Worm (Caenorhabditis elegans) whole organism, L1 larva: ENCODE data around the gene F37H8.6.
A peak's percentile ranks its signal among the peaks of the same experiment; 100 is the strongest.

Experiments
- C16A3.4 ChIP-seq: fragments of 150-350 bp; optimal IDR thresholded peaks from 2 replicates; lab custom pipeline; 2014; ENCODE audit warnings: missing biosample characterization, missing genetic modification characterization
- C34B4.2 ChIP-seq: sonication (generic microtip); optimal IDR thresholded peaks from 2 replicates; lab custom pipeline; 2017; ENCODE audit warnings: mild to moderate bottlenecking, missing genetic modification characterization, missing compliant biosample characterization
- aha-1 ChIP-seq: fragments of 150-350 bp; optimal IDR thresholded peaks from 2 replicates; lab custom pipeline; 2014; ENCODE audit warnings: missing biosample characterization, missing genetic modification characterization
- alr-1 ChIP-seq: fragments of 200-800 bp; sonication (Bioruptor generic); optimal IDR thresholded peaks from 2 replicates; lab custom pipeline; 2018; ENCODE audit warnings: borderline replicate concordance, mild to moderate bottlenecking, missing genetic modification characterization, missing compliant biosample characterization
- ceh-8 ChIP-seq: fragments of 200-800 bp; sonication (Bioruptor generic); optimal IDR thresholded peaks from 2 replicates; lab custom pipeline; 2018; ENCODE audit warnings: mild to moderate bottlenecking, missing genetic modification characterization, moderate library complexity, missing compliant biosample characterization
- ceh-82 ChIP-seq, 3 experiments: fragments of 150-350 bp in 1 of 3; sonication (generic microtip) in 2 of 3; optimal IDR thresholded peaks; 2 replicates each; lab custom pipeline; 2014 to 2017; ENCODE audit warnings: missing biosample characterization in 3 of 3, missing genetic modification characterization in 3 of 3
- ceh-88 ChIP-seq: fragments of 200-800 bp; sonication (Bioruptor generic); IDR thresholded peaks from 2 replicates; pipeline ENCODE4 v1.3.6; 2022; ENCODE audit warnings: missing genetic modification characterization, missing compliant biosample characterization
- ceh-90 ChIP-seq: sonication (generic microtip); optimal IDR thresholded peaks from 2 replicates; lab custom pipeline; 2016; ENCODE audit warnings: missing genetic modification characterization, missing compliant biosample characterization
- dsc-1 ChIP-seq: sonication (generic microtip); optimal IDR thresholded peaks from 2 replicates; lab custom pipeline; 2016; ENCODE audit warnings: mild to moderate bottlenecking, missing genetic modification characterization, missing compliant biosample characterization
- efl-1 ChIP-seq, 4 experiments: fragments of 150-350 bp; optimal IDR thresholded peaks in 3 of 4; peaks in 1 of 4; 1 replicate in 1 of 4; 2 replicates in 3 of 4; lab custom pipeline; 2014; ENCODE audit warnings: missing biosample characterization in 2 of 4, missing genetic modification characterization in 2 of 4, missing genetic modification reagents in 2 of 4
- egl-27 ChIP-seq, 2 experiments: fragments of 150-350 bp in 1 of 2; sonication (generic microtip); optimal IDR thresholded peaks; 3 replicates each; lab custom pipeline; 2017 to 2018; ENCODE audit warnings: missing biosample characterization in 2 of 2, missing genetic modification characterization in 2 of 2, missing genetic modification reagents in 2 of 2
- elt-3 ChIP-seq, 6 experiments: fragments of 150-350 bp in 1 of 6; sonication (generic microtip); optimal IDR thresholded peaks; 2 replicates each; lab custom pipeline; 2017 to 2018; ENCODE audit warnings: missing biosample characterization in 6 of 6, missing genetic modification characterization in 6 of 6, inconsistent platforms in 1 of 6
- ets-5 ChIP-seq: fragments of 200-800 bp; sonication (Bioruptor generic); IDR thresholded peaks from 2 replicates; pipeline ENCODE4 v1.3.6; 2022; ENCODE audit warnings: missing genetic modification characterization, missing compliant biosample characterization
- fkh-10 ChIP-seq: sonication (generic microtip); optimal IDR thresholded peaks from 2 replicates; lab custom pipeline; 2017; ENCODE audit warnings: missing biosample characterization, missing genetic modification reagents, missing genetic modification characterization
- fkh-8 ChIP-seq: sonication (generic microtip); optimal IDR thresholded peaks from 2 replicates; lab custom pipeline; 2016; ENCODE audit warnings: mild to moderate bottlenecking, missing genetic modification characterization, missing compliant biosample characterization
- fos-1 ChIP-seq: fragments of 150-350 bp; optimal IDR thresholded peaks from 2 replicates; lab custom pipeline; 2014; ENCODE audit warnings: missing biosample characterization, missing genetic modification characterization
- hlh-17 ChIP-seq: fragments of 200-800 bp; sonication (Bioruptor generic); optimal IDR thresholded peaks from 2 replicates; lab custom pipeline; 2018; ENCODE audit warnings: missing genetic modification characterization, mild to moderate bottlenecking, missing compliant biosample characterization, moderate library complexity, borderline replicate concordance
- hpl-2 ChIP-seq: fragments of 150-350 bp; optimal IDR thresholded peaks from 2 replicates; lab custom pipeline; 2014; ENCODE audit warnings: missing biosample characterization, missing genetic modification reagents, missing genetic modification characterization
- irx-1 ChIP-seq: sonication (generic microtip); optimal IDR thresholded peaks from 2 replicates; lab custom pipeline; 2016; ENCODE audit warnings: missing genetic modification characterization, missing compliant biosample characterization
- isw-1 ChIP-seq: fragments of 200-800 bp; sonication (Bioruptor generic); IDR thresholded peaks from 2 replicates; pipeline ENCODE4 v1.3.6; 2022; ENCODE audit warnings: missing genetic modification characterization, missing compliant biosample characterization
- jun-1 ChIP-seq: fragments of 150-350 bp; optimal IDR thresholded peaks from 2 replicates; lab custom pipeline; 2014; ENCODE audit warnings: missing biosample characterization, missing genetic modification reagents, missing genetic modification characterization
- lin-13 ChIP-seq: fragments of 150-350 bp; optimal IDR thresholded peaks from 2 replicates; lab custom pipeline; 2014; ENCODE audit warnings: missing biosample characterization, missing genetic modification reagents, missing genetic modification characterization
- lin-15B ChIP-seq: fragments of 150-350 bp; sonication (generic microtip); optimal IDR thresholded peaks from 3 replicates; lab custom pipeline; 2014; ENCODE audit warnings: missing biosample characterization, missing genetic modification characterization
- lin-35 ChIP-seq, 2 experiments: fragments of 150-350 bp; optimal IDR thresholded peaks; 2 replicates each; lab custom pipeline; 2014; ENCODE audit warnings: missing biosample characterization in 2 of 2, missing genetic modification characterization in 2 of 2, missing genetic modification reagents in 2 of 2
- lsy-2 ChIP-seq, 2 experiments: fragments of 150-350 bp; optimal IDR thresholded peaks; 2 replicates each; lab custom pipeline; 2014; ENCODE audit warnings: missing biosample characterization in 2 of 2, missing genetic modification characterization in 2 of 2
- mef-2 ChIP-seq: fragments of 150-350 bp; optimal IDR thresholded peaks from 2 replicates; lab custom pipeline; 2014; ENCODE audit warnings: missing biosample characterization, missing genetic modification characterization
- nhr-12 ChIP-seq: sonication (generic microtip); optimal IDR thresholded peaks from 2 replicates; lab custom pipeline; 2017; ENCODE audit warnings: missing biosample characterization, missing genetic modification characterization
- nhr-20 ChIP-seq: sonication (generic microtip); optimal IDR thresholded peaks from 2 replicates; lab custom pipeline; 2016; ENCODE audit warnings: mild to moderate bottlenecking, missing genetic modification characterization, missing compliant biosample characterization
- nhr-28 ChIP-seq: fragments of 150-350 bp; optimal IDR thresholded peaks from 2 replicates; lab custom pipeline; 2014; ENCODE audit warnings: missing biosample characterization, missing genetic modification characterization
- nhr-47 ChIP-seq: sonication (generic microtip); optimal IDR thresholded peaks from 2 replicates; lab custom pipeline; 2016; ENCODE audit warnings: mild to moderate bottlenecking, missing genetic modification characterization, moderate library complexity, missing compliant biosample characterization
- nhr-76 ChIP-seq: sonication (generic microtip); optimal IDR thresholded peaks from 2 replicates; lab custom pipeline; 2017; ENCODE audit warnings: missing biosample characterization, missing genetic modification characterization
- nhr-77 ChIP-seq: fragments of 150-350 bp; optimal IDR thresholded peaks from 2 replicates; lab custom pipeline; 2014; ENCODE audit warnings: missing biosample characterization, missing genetic modification characterization
- nhr-85 ChIP-seq: sonication (generic microtip); peaks from one replicate; lab custom pipeline; 2016; ENCODE audit warnings: missing genetic modification characterization, inconsistent platforms, missing compliant biosample characterization
- pag-3 ChIP-seq: sonication (generic microtip); optimal IDR thresholded peaks from 2 replicates; lab custom pipeline; 2017; ENCODE audit warnings: missing genetic modification characterization, mild to moderate bottlenecking, missing compliant biosample characterization, antibody characterized with exemption, borderline replicate concordance; ENCODE audit not compliant: insufficient read depth
- pqm-1 ChIP-seq: sonication (generic microtip); optimal IDR thresholded peaks from 3 replicates; lab custom pipeline; 2017; ENCODE audit warnings: missing biosample characterization, missing genetic modification characterization
- rnt-1 ChIP-seq: sonication (generic microtip); optimal IDR thresholded peaks from 2 replicates; lab custom pipeline; 2016; ENCODE audit warnings: mild to moderate bottlenecking, missing genetic modification characterization, moderate library complexity, missing compliant biosample characterization
- skn-1 ChIP-seq: fragments of 150-350 bp; optimal IDR thresholded peaks from 2 replicates; lab custom pipeline; 2014; ENCODE audit warnings: missing biosample characterization, missing genetic modification characterization
- snpc-4 ChIP-seq: fragments of 150-350 bp; optimal IDR thresholded peaks from 2 replicates; lab custom pipeline; 2014; ENCODE audit warnings: missing biosample characterization, missing genetic modification characterization
- sox-4 ChIP-seq: sonication (generic microtip); optimal IDR thresholded peaks from 2 replicates; lab custom pipeline; 2016; ENCODE audit warnings: missing genetic modification characterization, missing compliant biosample characterization
- sptf-1 ChIP-seq: fragments of 150-350 bp; optimal IDR thresholded peaks from 2 replicates; lab custom pipeline; 2014; ENCODE audit warnings: missing biosample characterization, missing genetic modification characterization
- unc-130 ChIP-seq: fragments of 150-350 bp; optimal IDR thresholded peaks from 2 replicates; lab custom pipeline; 2017; ENCODE audit warnings: missing biosample characterization, missing genetic modification characterization, inconsistent platforms
- unc-30 ChIP-seq: sonication (generic microtip); optimal IDR thresholded peaks from 2 replicates; lab custom pipeline; 2017; ENCODE audit warnings: missing biosample characterization, missing genetic modification characterization
- unc-62 ChIP-seq: fragments of 150-350 bp; optimal IDR thresholded peaks from 2 replicates; lab custom pipeline; 2014; ENCODE audit warnings: missing biosample characterization, missing genetic modification reagents, missing genetic modification characterization
- unc-86 ChIP-seq: sonication (generic microtip); optimal IDR thresholded peaks from 2 replicates; lab custom pipeline; 2016; ENCODE audit warnings: missing genetic modification characterization, missing compliant biosample characterization
- xbp-1 ChIP-seq: sonication (generic microtip); optimal IDR thresholded peaks from 2 replicates; lab custom pipeline; 2016; ENCODE audit warnings: missing genetic modification characterization, missing compliant biosample characterization
- ztf-4 ChIP-seq: fragments of 150-350 bp; optimal IDR thresholded peaks from 2 replicates; lab custom pipeline; 2014; ENCODE audit warnings: missing biosample characterization, missing genetic modification characterization

Gene F37H8.6

DNA sequence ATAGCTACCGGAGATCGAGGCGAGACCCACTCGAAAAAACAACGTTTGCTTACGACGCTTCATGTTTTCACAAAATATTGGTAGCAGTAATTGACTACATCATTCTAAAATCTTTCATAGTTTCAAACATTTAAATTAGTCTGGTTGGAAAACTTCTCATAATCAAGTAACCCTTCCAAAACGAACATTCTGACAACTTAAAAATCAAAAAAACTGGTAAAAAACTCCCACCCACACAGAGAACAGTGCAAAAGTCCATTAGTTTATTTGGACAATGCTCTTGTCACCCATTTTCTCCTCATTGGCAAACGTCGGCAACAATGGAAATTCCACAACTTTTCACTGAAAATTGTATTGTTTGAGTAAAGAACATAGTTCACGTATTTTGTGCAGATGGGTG lies at the start of gene F37H8.6:
Gene F37H8.6, minus strand, starts transcription at position 101 of the 400 bp plus-strand sequence.
- TF ChIP-seq nhr-28 = no peak
- TF ChIP-seq snpc-4 (tag; lab: Kevin White, UChicago) = no peak
- TF ChIP-seq unc-30 = no peak
- TF ChIP-seq nhr-47 (tag; lab: Kevin White, UChicago) = no peak
- no peak for TF ChIP-seq alr-1 (tag; lab: Kevin White, UChicago)
- TF ChIP-seq xbp-1 (tag; lab: Kevin White, UChicago) = no peak
- TF ChIP-seq mef-2 = no peak
- no peak for TF ChIP-seq nhr-20 (tag; lab: Kevin White, UChicago)
- no peak for TF ChIP-seq elt-3 (tag; optimal IDR thresholded peaks at IDR 0.05; lab: Kevin White, UChicago)
- no peak for TF ChIP-seq lin-13 (GFP tag; lab: Kevin White, UChicago)
- no peak for TF ChIP-seq rnt-1
- no peak for TF ChIP-seq unc-62 (GFP tag; lab: Kevin White, UChicago)
- TF ChIP-seq nhr-76 = no peak
- no peak for TF ChIP-seq ets-5 (GFP tag; lab: Robert Waterston, UW)
- no peak for TF ChIP-seq dsc-1 (tag; lab: Kevin White, UChicago)
- no peak for TF ChIP-seq C16A3.4 (tag; lab: Kevin White, UChicago)

DNA sequence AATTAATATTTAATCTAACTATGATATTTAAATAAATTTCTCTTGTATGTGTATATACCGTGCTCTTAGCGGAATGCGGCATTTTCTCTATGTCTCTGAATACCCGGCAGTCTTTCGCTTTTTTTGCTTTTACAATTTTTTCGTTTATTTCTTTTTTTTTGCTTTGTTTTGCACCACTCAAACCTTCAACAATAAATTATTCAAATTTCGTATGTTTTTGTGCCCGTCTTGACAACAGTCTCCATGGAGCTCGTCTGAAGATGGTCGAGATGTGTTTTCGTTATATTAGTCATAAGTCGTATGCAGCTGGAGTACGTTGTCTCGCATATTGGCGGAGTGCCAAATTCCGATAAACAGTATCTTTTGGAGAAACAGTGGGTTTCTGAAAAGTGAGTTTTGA lies 49.1 kb upstream of the F37H8.6 start, which contains the start of gene T06D8.2:
Gene T06D8.2, plus strand, starts transcription at position 301 of the 400 bp plus-strand sequence.
- TF ChIP-seq pag-3 (tag; lab: Kevin White, UChicago) (no peak), nhr-12 (tag; lab: Kevin White, UChicago) (no peak), hlh-17 (no peak), lsy-2 (tag; optimal IDR thresholded peaks at IDR 0.05; lab: Kevin White, UChicago) (no peak), sptf-1 (tag; lab: Kevin White, UChicago) (no peak), sox-4 (tag; lab: Kevin White, UChicago) (no peak), unc-30 (no peak), ceh-88 (GFP tag; lab: Robert Waterston, UW) (no peak)

DNA sequence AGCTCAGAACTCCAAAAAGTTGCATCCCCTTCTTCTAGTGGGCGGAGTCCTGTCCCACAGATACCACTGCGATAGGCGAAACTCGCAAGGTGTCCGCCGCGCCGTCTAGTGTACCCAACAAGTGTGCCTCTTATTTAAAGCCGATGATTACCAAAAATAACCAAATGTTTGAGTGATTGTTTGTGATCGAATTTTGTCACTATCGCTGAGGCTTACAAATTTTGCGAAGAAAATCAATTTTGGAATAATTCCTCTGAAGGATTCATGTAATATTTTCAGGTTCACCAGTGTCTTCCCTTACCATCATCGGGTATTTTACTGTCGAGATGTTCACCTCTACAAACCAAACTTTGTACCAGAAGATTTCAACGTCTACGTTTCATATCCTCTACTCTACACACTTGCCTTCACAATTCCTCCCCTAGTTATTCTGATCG lies 46.8 kb upstream of the F37H8.6 start:
- TF ChIP-seq pag-3 (tag; lab: Kevin White, UChicago) (no peak), xbp-1 (tag; lab: Kevin White, UChicago) (peak; percentile 72), nhr-77 (tag; lab: Kevin White, UChicago) (peak; percentile 77), nhr-12 (tag; lab: Kevin White, UChicago) (no peak), aha-1 (tag; lab: Kevin White, UChicago) (peak; percentile 11), fkh-8 (tag; lab: Kevin White, UChicago) (peak; percentile 58), hpl-2 (GFP tag; lab: Kevin White, UChicago) (peak; percentile 73), elt-3 (tag; optimal IDR thresholded peaks at IDR 0.05; lab: Kevin White, UChicago) (peak in 4 of 6 experiments; percentile 9 to 82 (median 46)), ceh-90 (tag; lab: Kevin White, UChicago) (no peak), lin-15B (tag; lab: Kevin White, UChicago) (peak; percentile 36), irx-1 (tag; lab: Kevin White, UChicago) (peak; percentile 68), snpc-4 (tag; lab: Kevin White, UChicago) (peak; percentile 99), sptf-1 (tag; lab: Kevin White, UChicago) (no peak), hlh-17 (no peak), unc-130 (peak; percentile 22), fos-1 (tag; lab: Kevin White, UChicago) (peak; percentile 85), C34B4.2 (tag; lab: Kevin White, UChicago) (no peak), lin-35 (GFP tag; optimal IDR thresholded peaks at IDR 0.05; lab: Kevin White, UChicago) (peak; percentile 47 to 73), fkh-10 (GFP tag; lab: Kevin White, UChicago) (peak; percentile 53), rnt-1 (peak; percentile 93), nhr-20 (tag; lab: Kevin White, UChicago) (peak; percentile 77), ceh-8 (GFP tag; lab: Kevin White, UChicago) (no peak), nhr-28 (no peak), lin-13 (GFP tag; lab: Kevin White, UChicago) (peak; percentile 52), isw-1 (GFP tag; lab: Robert Waterston, UW) (peak; percentile 31; the same call in 1 of the 2 replicates), unc-86 (tag; lab: Kevin White, UChicago) (peak; percentile 50), pqm-1 (tag; lab: Kevin White, UChicago) (no peak), sox-4 (tag; lab: Kevin White, UChicago) (no peak), ceh-88 (GFP tag; lab: Robert Waterston, UW) (0 out of 2 replicates have a peak, but pooled peaks have one; percentile 26), alr-1 (tag; lab: Kevin White, UChicago) (no peak), ztf-4 (tag; lab: Kevin White, UChicago) (peak; percentile 16), ceh-82 (tag; optimal IDR thresholded peaks at IDR 0.05; lab: Kevin White, UChicago) (peak; percentile 57 to 81 (median 72)), egl-27 (tag; optimal IDR thresholded peaks at IDR 0.05; lab: Kevin White, UChicago) (no peak), nhr-85 (peak; percentile 91), jun-1 (peak; percentile 40), efl-1 (optimal IDR thresholded peaks at IDR 0.05; lab: Kevin White, UChicago) (peak; percentile 47 to 75), efl-1 (GFP tag; optimal IDR thresholded peaks at IDR 0.05 in 1 of 2; lab: Kevin White, UChicago) (peak; percentile 45 to 97), skn-1 (tag; lab: Kevin White, UChicago) (no peak)
